Fruit fly (Drosophila melanogaster) whole organism, embryonic: Measurements from ENCODE around the gene Gr32a.

Source experiments
- Adf1 ChIP-seq: fragments of 200-800 bp; sonication (Bioruptor generic); IDR thresholded peaks from 2 replicates; pipeline ENCODE4 v1.3.6; 2022; ENCODE audit warnings: missing biosample characterization, missing genetic modification characterization
- Atf6 ChIP-seq: fragments of 200-800 bp; sonication (Bioruptor generic); IDR thresholded peaks from 2 replicates; pipeline ENCODE4 v1.3.6; 2022; ENCODE audit warnings: missing biosample characterization, missing genetic modification characterization
- Awh ChIP-seq: fragments of 200-800 bp; sonication (Bioruptor generic); IDR thresholded peaks from 2 replicates; pipeline ENCODE4, ENCODE4 v1.3.6; 2022; ENCODE audit warnings: missing biosample characterization, missing genetic modification characterization
- Bdp1 ChIP-seq: fragments of 200-800 bp; sonication (Bioruptor generic); optimal IDR thresholded peaks from 3 replicates; lab custom pipeline; 2016; ENCODE audit warnings: missing biosample characterization, missing genetic modification characterization
- Bgb ChIP-seq: fragments of 200-800 bp; sonication (Bioruptor generic); IDR thresholded peaks from 2 replicates; pipeline ENCODE4 v1.3.6; 2022; ENCODE audit warnings: missing biosample characterization, missing genetic modification characterization; ENCODE audit not compliant: partially characterized antibody
- C15 ChIP-seq: fragments of 200-800 bp; sonication (Bioruptor generic); IDR thresholded peaks from 3 replicates; pipeline ENCODE4 v1.3.6; 2022; ENCODE audit warnings: missing biosample characterization, missing genetic modification characterization
- CG10543 ChIP-seq: fragments of 200-800 bp; sonication (Bioruptor generic); optimal IDR thresholded peaks from 3 replicates; lab custom pipeline; 2017; ENCODE audit warnings: missing biosample characterization, mild to moderate bottlenecking, missing genetic modification characterization, moderate library complexity
- CG12104 ChIP-seq: fragments of 200-800 bp; sonication (Bioruptor generic); optimal IDR thresholded peaks from 3 replicates; lab custom pipeline; 2016; ENCODE audit warnings: missing biosample characterization, missing genetic modification characterization
- CG12659 ChIP-seq: fragments of 200-800 bp; sonication (Bioruptor generic); optimal IDR thresholded peaks from 3 replicates; lab custom pipeline; 2017; ENCODE audit warnings: mild to moderate bottlenecking, missing biosample characterization, missing genetic modification reagents, missing genetic modification characterization
- CG12744 ChIP-seq: fragments of 200-800 bp; sonication (Bioruptor generic); optimal IDR thresholded peaks from 2 replicates; lab custom pipeline; 2016; ENCODE audit warnings: missing biosample characterization, missing genetic modification characterization
- CG12769 ChIP-seq: fragments of 200-800 bp; sonication (Bioruptor generic); optimal IDR thresholded peaks from 2 replicates; lab custom pipeline; 2019; ENCODE audit warnings: missing biosample characterization, mild to moderate bottlenecking, missing genetic modification characterization, moderate library complexity
- CG13624 ChIP-seq: fragments of 200-800 bp; sonication (Bioruptor generic); optimal IDR thresholded peaks from 2 replicates; lab custom pipeline; 2016; ENCODE audit warnings: missing biosample characterization, missing genetic modification characterization
- CG15696 ChIP-seq: fragments of 200-800 bp; sonication (Bioruptor generic); optimal IDR thresholded peaks from 2 replicates; lab custom pipeline; 2019; ENCODE audit warnings: missing biosample characterization, mild to moderate bottlenecking, missing genetic modification characterization, moderate library complexity
- CG17328 ChIP-seq: fragments of 200-800 bp; sonication (Bioruptor generic); IDR thresholded peaks from 2 replicates; pipeline ENCODE4 v1.3.6; 2022; ENCODE audit warnings: missing biosample characterization, missing genetic modification characterization
- CG17912 ChIP-seq: fragments of 200-800 bp; sonication (Bioruptor generic); optimal IDR thresholded peaks from 2 replicates; lab custom pipeline; 2018; ENCODE audit warnings: missing biosample characterization, mild to moderate bottlenecking, missing genetic modification characterization
- CG18599 ChIP-seq: fragments of 200-800 bp; sonication (Bioruptor generic); optimal IDR thresholded peaks from 3 replicates; lab custom pipeline; 2017; ENCODE audit warnings: missing biosample characterization, missing genetic modification characterization, mild to moderate bottlenecking, moderate library complexity, missing genetic modification reagents
- CG3163 ChIP-seq: fragments of 200-800 bp; sonication (Bioruptor generic); optimal IDR thresholded peaks from 3 replicates; lab custom pipeline; 2016; ENCODE audit warnings: missing biosample characterization, missing genetic modification characterization
- CG3726 ChIP-seq: fragments of 200-800 bp; sonication (Bioruptor generic); IDR thresholded peaks from 3 replicates; pipeline ENCODE4, ENCODE4 v1.3.6; 2022; ENCODE audit warnings: missing biosample characterization, missing genetic modification characterization
- CG4328 ChIP-seq: fragments of 200-800 bp; sonication (Bioruptor generic); optimal IDR thresholded peaks from 3 replicates; lab custom pipeline; 2017; ENCODE audit warnings: missing biosample characterization, missing genetic modification reagents, missing genetic modification characterization
- CG4360 ChIP-seq: fragments of 200-800 bp; sonication (Bioruptor generic); IDR thresholded peaks from 2 replicates; pipeline ENCODE4 v1.3.6; 2022; ENCODE audit warnings: missing biosample characterization, missing genetic modification characterization
- CG5180 ChIP-seq: fragments of 200-800 bp; sonication (Bioruptor generic); optimal IDR thresholded peaks from 3 replicates; lab custom pipeline; 2017; ENCODE audit warnings: missing biosample characterization, missing genetic modification characterization, mild to moderate bottlenecking, moderate library complexity, missing genetic modification reagents
- CG7372 ChIP-seq: fragments of 200-800 bp; sonication (Bioruptor generic); IDR thresholded peaks from 2 replicates; pipeline ENCODE4 v1.3.6; 2022; ENCODE audit warnings: missing biosample characterization, missing genetic modification characterization
- CG8089 ChIP-seq: fragments of 200-800 bp; sonication (Bioruptor generic); optimal IDR thresholded peaks from 3 replicates; lab custom pipeline; 2016; ENCODE audit warnings: missing biosample characterization, missing genetic modification characterization
- CG9817 ChIP-seq: fragments of 200-800 bp; sonication (Bioruptor generic); optimal IDR thresholded peaks from 2 replicates; lab custom pipeline; 2018; ENCODE audit warnings: missing biosample characterization, mild to moderate bottlenecking, missing genetic modification characterization, moderate library complexity
- CoRest ChIP-seq: fragments of 200-800 bp; sonication (Bioruptor generic); optimal IDR thresholded peaks from 3 replicates; lab custom pipeline; 2018; ENCODE audit warnings: missing biosample characterization, mild to moderate bottlenecking, missing genetic modification characterization, moderate library complexity
- Dip2 ChIP-seq: fragments of 200-800 bp; sonication (Bioruptor generic); IDR thresholded peaks from 2 replicates; pipeline ENCODE4 v1.3.6; 2022; ENCODE audit warnings: missing biosample characterization, missing genetic modification characterization
- Doc2 ChIP-seq: fragments of 200-800 bp; sonication (Bioruptor generic); IDR thresholded peaks from 2 replicates; pipeline ENCODE4 v1.3.6; 2022; ENCODE audit warnings: missing biosample characterization, missing genetic modification characterization
- H15 ChIP-seq: fragments of 200-800 bp; sonication (Bioruptor generic); IDR thresholded peaks from 3 replicates; pipeline ENCODE4 v1.3.6; 2022; ENCODE audit warnings: missing biosample characterization, missing genetic modification characterization
- Hmr ChIP-seq: fragments of 200-800 bp; sonication (Bioruptor generic); optimal IDR thresholded peaks from 3 replicates; lab custom pipeline; 2017; ENCODE audit warnings: mild to moderate bottlenecking, missing biosample characterization, missing genetic modification reagents, missing genetic modification characterization
- MTF-1 ChIP-seq: fragments of 200-800 bp; sonication (Bioruptor generic); optimal IDR thresholded peaks from 2 replicates; lab custom pipeline; 2018; ENCODE audit warnings: missing biosample characterization, mild to moderate bottlenecking, missing genetic modification characterization, borderline replicate concordance
- Max ChIP-seq: fragments of 200-800 bp; sonication (Bioruptor generic); optimal IDR thresholded peaks from 2 replicates; lab custom pipeline; 2016; ENCODE audit warnings: missing biosample characterization, mild to moderate bottlenecking, missing genetic modification characterization
- NC2α ChIP-seq: fragments of 200-800 bp; sonication (Bioruptor generic); optimal IDR thresholded peaks from 2 replicates; lab custom pipeline; 2016; ENCODE audit warnings: missing biosample characterization, missing genetic modification characterization
- NC2β ChIP-seq: fragments of 200-800 bp; sonication (Bioruptor generic); optimal IDR thresholded peaks from 2 replicates; lab custom pipeline; 2016; ENCODE audit warnings: missing biosample characterization, missing genetic modification characterization
- Oaz ChIP-seq: fragments of 200-800 bp; sonication (Bioruptor generic); IDR thresholded peaks from 2 replicates; pipeline ENCODE4 v1.3.6; 2022; ENCODE audit warnings: missing biosample characterization, missing genetic modification characterization
- Rx ChIP-seq: fragments of 200-800 bp; sonication (Bioruptor generic); IDR thresholded peaks from 2 replicates; pipeline ENCODE4 v1.3.6; 2022; ENCODE audit warnings: missing biosample characterization, missing genetic modification characterization
- amos ChIP-seq: fragments of 200-800 bp; sonication (Bioruptor generic); IDR thresholded peaks from 2 replicates; pipeline ENCODE4 v1.3.6; 2022; ENCODE audit warnings: missing biosample characterization, missing genetic modification characterization; ENCODE audit not compliant: partially characterized antibody
- ash1 ChIP-seq: fragments of 200-800 bp; sonication (Bioruptor generic); optimal IDR thresholded peaks from 2 replicates; lab custom pipeline; 2018; ENCODE audit warnings: missing biosample characterization, mild to moderate bottlenecking, missing genetic modification characterization
- cwo ChIP-seq: fragments of 200-800 bp; sonication (Bioruptor generic); optimal IDR thresholded peaks from 3 replicates; lab custom pipeline; 2017; ENCODE audit warnings: missing biosample characterization, missing genetic modification characterization, mild to moderate bottlenecking, moderate library complexity, missing genetic modification reagents
- dpn ChIP-seq, 2 experiments: fragments of 200-800 bp; sonication (Bioruptor generic); optimal IDR thresholded peaks; 3 replicates each; lab custom pipeline; 2016; ENCODE audit warnings: missing biosample characterization in 2 of 2, missing genetic modification characterization in 2 of 2
- ems ChIP-seq: fragments of 200-800 bp; sonication (Bioruptor generic); optimal IDR thresholded peaks from 3 replicates; lab custom pipeline; 2016; ENCODE audit warnings: missing biosample characterization, missing genetic modification characterization
- fd102C ChIP-seq: fragments of 200-800 bp; sonication (Bioruptor generic); optimal IDR thresholded peaks from 2 replicates; lab custom pipeline; 2018; ENCODE audit warnings: missing biosample characterization, mild to moderate bottlenecking, missing genetic modification characterization, moderate library complexity
- grau ChIP-seq: fragments of 200-800 bp; optimal IDR thresholded peaks from 3 replicates; lab custom pipeline; 2019; ENCODE audit warnings: missing biosample characterization, mild to moderate bottlenecking, missing genetic modification characterization, moderate library complexity
- hth ChIP-seq: fragments of >200 bp; optimal IDR thresholded peaks from 2 replicates; lab custom pipeline; 2017; ENCODE audit warnings: inconsistent platforms
- mirr ChIP-seq: fragments of 200-800 bp; sonication (Bioruptor generic); optimal IDR thresholded peaks from 3 replicates; lab custom pipeline; 2018; ENCODE audit warnings: missing biosample characterization, mild to moderate bottlenecking, missing genetic modification characterization
- pan ChIP-seq, 4 experiments: fragments of >200 bp in 3 of 4; fragments of 200-800 bp in 1 of 4; sonication (Bioruptor generic) in 1 of 4; optimal IDR thresholded peaks in 3 of 4; IDR thresholded peaks in 1 of 4; 2 replicates each; pipeline versions ENCODE4 v1.3.6 to Lab custom; 2017 to 2022; ENCODE audit warnings: missing biosample characterization in 2 of 4, missing genetic modification characterization in 2 of 4, mixed read lengths in 1 of 4
- pfk ChIP-seq: fragments of 200-800 bp; sonication (Bioruptor generic); optimal IDR thresholded peaks from 2 replicates; lab custom pipeline; 2018; ENCODE audit warnings: missing biosample characterization, mild to moderate bottlenecking, missing genetic modification characterization, moderate library complexity
- schlank ChIP-seq: fragments of 200-800 bp; sonication (Bioruptor generic); optimal IDR thresholded peaks from 2 replicates; lab custom pipeline; 2018; ENCODE audit warnings: missing biosample characterization, mild to moderate bottlenecking, missing genetic modification characterization
- slbo ChIP-seq: fragments of 200-800 bp; sonication (Bioruptor generic); IDR thresholded peaks from 2 replicates; pipeline ENCODE4 v1.3.6; 2022; ENCODE audit warnings: missing biosample characterization, missing genetic modification characterization
- stwl ChIP-seq: fragments of 200-800 bp; sonication (Bioruptor generic); optimal IDR thresholded peaks from 3 replicates; lab custom pipeline; 2018; ENCODE audit warnings: missing biosample characterization, mild to moderate bottlenecking, missing genetic modification characterization, moderate library complexity
- tll ChIP-seq, 2 experiments: fragments of 200-800 bp in 1 of 2; fragments of >200 bp in 1 of 2; sonication (Bioruptor generic) in 1 of 2; optimal IDR thresholded peaks; 2 replicates each; lab custom pipeline; 2017 to 2019; ENCODE audit warnings: missing biosample characterization in 2 of 2, missing genetic modification characterization in 2 of 2, mild to moderate bottlenecking in 1 of 2, moderate library complexity in 1 of 2

Gene Gr32a

dm6 chr2L:11106562-11106962 is 7.3 kb upstream of the Gr32a start, which contains the start of gene Reps (continued):
- TF ChIP-seq slbo (peak; percentile 99), MTF-1 (GFP tag; lab: Kevin White, UChicago) (peak; percentile 95), CG7372 (peak; percentile 99), H15 (GFP tag; lab: Robert Waterston, UW) (peak; percentile 99), stwl (tag; lab: Kevin White, UChicago) (peak; percentile 95), ems (GFP tag; lab: Kevin White, UChicago) (peak; percentile 98), fd102C (peak; percentile 93), Bgb (peak; percentile 56), Hmr (peak; percentile 98), hth (lab: Kevin White, UChicago) (no peak), ash1 (GFP tag; lab: Kevin White, UChicago) (peak; percentile 57), grau (tag; lab: Kevin White, UChicago) (peak; percentile 97), Doc2 (GFP tag; lab: Robert Waterston, UW) (peak; percentile 96), Atf6 (GFP tag; lab: Robert Waterston, UW) (peak; percentile 98), CG13624 (GFP tag; lab: Kevin White, UChicago) (peak; percentile 98), CG12744 (GFP tag; lab: Kevin White, UChicago) (peak; percentile 97), NC2β (GFP tag; lab: Kevin White, UChicago) (peak; percentile 98), CG12104 (GFP tag; lab: Kevin White, UChicago) (peak; percentile 98), schlank (peak; percentile 93), Bdp1 (peak; percentile 93), pfk (GFP tag; lab: Kevin White, UChicago) (peak; percentile 70), CG3163 (GFP tag; lab: Kevin White, UChicago) (peak; percentile 86), mirr (GFP tag; lab: Kevin White, UChicago) (peak; percentile 94), CG17328 (GFP tag; lab: Robert Waterston, UW) (peak; percentile 99), CG9817 (tag; lab: Kevin White, UChicago) (peak; percentile 98), Dip2 (peak; percentile 76), Awh (GFP tag; lab: Robert Waterston, UW) (peak; percentile 99), CG18599 (GFP tag; lab: Kevin White, UChicago) (peak; percentile 98), CG10543 (GFP tag; lab: Kevin White, UChicago) (peak; percentile 96), CG15696 (tag; lab: Kevin White, UChicago) (peak; percentile 99), cwo (GFP tag; lab: Kevin White, UChicago) (peak; percentile 95), CG12769 (peak; percentile 99), amos (peak; percentile 66), C15 (GFP tag; lab: Robert Waterston, UW) (peak; percentile 97), CG4360 (peak; percentile 88), CG5180 (GFP tag; lab: Kevin White, UChicago) (peak; percentile 89), NC2α (peak; percentile 95), Oaz (GFP tag; lab: Robert Waterston, UW) (peak; percentile 97), CoRest (peak; percentile 99), CG8089 (GFP tag; lab: Kevin White, UChicago) (peak; percentile 97), pan (optimal IDR thresholded peaks at IDR 0.05; lab: Kevin White, UChicago) (no peak), pan (GFP tag; optimal IDR thresholded peaks at IDR 0.05 in 1 of 2, IDR thresholded peaks at IDR 0.05 in 1 of 2) (peak in 1 of 2 experiments; percentile 99), CG3726 (peak; percentile 98), Max (GFP tag; lab: Kevin White, UChicago) (peak; percentile 99), dpn (GFP tag; optimal IDR thresholded peaks at IDR 0.05; lab: Kevin White, UChicago) (peak; percentile 99), tll (GFP tag; optimal IDR thresholded peaks at IDR 0.05; lab: Kevin White, UChicago) (peak; percentile 75 to 82), CG12659 (GFP tag; lab: Kevin White, UChicago) (peak; percentile 99), CG4328 (GFP tag; lab: Kevin White, UChicago) (peak; percentile 95), CG17912 (GFP tag; lab: Kevin White, UChicago) (peak; percentile 94), Adf1 (GFP tag; lab: Robert Waterston, UW) (peak; percentile 86), Rx (GFP tag; lab: Robert Waterston, UW) (peak; percentile 98)
